Fruit fly (Drosophila melanogaster) whole organism, pupa: ENCODE data around the gene tsg.

Experiments used
- CG10348 ChIP-seq: fragments of 200-800 bp; sonication (Bioruptor generic); IDR thresholded peaks from 2 replicates; pipeline ENCODE4 v1.3.6; 2022; ENCODE audit warnings: missing biosample characterization, missing genetic modification characterization
- CG12605 ChIP-seq: fragments of 200-800 bp; sonication (Bioruptor generic); IDR thresholded peaks from 2 replicates; pipeline ENCODE4 v1.3.6; 2022; ENCODE audit warnings: missing biosample characterization, missing genetic modification characterization
- CG13204 ChIP-seq: fragments of 200-800 bp; sonication (Bioruptor generic); optimal IDR thresholded peaks from 2 replicates; lab custom pipeline; 2018; ENCODE audit warnings: missing biosample characterization, mild to moderate bottlenecking, missing genetic modification characterization, moderate library complexity
- CG14655 ChIP-seq: fragments of 200-800 bp; sonication (Bioruptor generic); optimal IDR thresholded peaks from 3 replicates; lab custom pipeline; 2017; ENCODE audit warnings: mild to moderate bottlenecking, missing biosample characterization, missing genetic modification reagents, missing genetic modification characterization
- CG15710 ChIP-seq: fragments of 200-800 bp; sonication (Bioruptor generic); optimal IDR thresholded peaks from 2 replicates; lab custom pipeline; 2018; ENCODE audit warnings: missing biosample characterization, mild to moderate bottlenecking, missing genetic modification characterization, moderate library complexity
- CG17806 ChIP-seq: fragments of 200-800 bp; sonication (Bioruptor generic); optimal IDR thresholded peaks from 2 replicates; lab custom pipeline; 2018; ENCODE audit warnings: missing biosample characterization, mild to moderate bottlenecking, missing genetic modification characterization, moderate library complexity
- CG32121 ChIP-seq: fragments of 200-800 bp; sonication (Bioruptor generic); IDR thresholded peaks from 2 replicates; pipeline ENCODE4 v1.3.6; 2022; ENCODE audit warnings: missing biosample characterization, missing genetic modification characterization
- CG34367 ChIP-seq: fragments of 200-800 bp; sonication (Bioruptor generic); optimal IDR thresholded peaks from 2 replicates; lab custom pipeline; 2018; ENCODE audit warnings: missing biosample characterization, mild to moderate bottlenecking, missing genetic modification characterization
- CG4496 ChIP-seq: fragments of 200-800 bp; sonication (Bioruptor generic); IDR thresholded peaks from 3 replicates; pipeline ENCODE4 v1.3.6; 2022; ENCODE audit warnings: missing biosample characterization, missing genetic modification characterization
- CG8159 ChIP-seq: fragments of 200-800 bp; sonication (Bioruptor generic); optimal IDR thresholded peaks from 3 replicates; lab custom pipeline; 2018; ENCODE audit warnings: missing biosample characterization, mild to moderate bottlenecking, missing genetic modification characterization, moderate library complexity
- CG8301 ChIP-seq: fragments of 200-800 bp; sonication (Bioruptor generic); optimal IDR thresholded peaks from 2 replicates; lab custom pipeline; 2018; ENCODE audit warnings: missing biosample characterization, mild to moderate bottlenecking, missing genetic modification characterization
- CG9948 ChIP-seq: fragments of 200-800 bp; sonication (Bioruptor generic); optimal IDR thresholded peaks from 2 replicates; lab custom pipeline; 2018; ENCODE audit warnings: missing biosample characterization, mild to moderate bottlenecking, missing genetic modification characterization, moderate library complexity
- D1 ChIP-seq: fragments of 200-800 bp; sonication (Bioruptor generic); optimal IDR thresholded peaks from 2 replicates; lab custom pipeline; 2018; ENCODE audit warnings: missing biosample characterization, mild to moderate bottlenecking, missing genetic modification characterization, moderate library complexity
- EcR ChIP-seq: fragments of 200-800 bp; sonication (Bioruptor generic); optimal IDR thresholded peaks from 3 replicates; lab custom pipeline; 2019; ENCODE audit warnings: missing biosample characterization, missing genetic modification characterization, mild to moderate bottlenecking, moderate library complexity, missing genetic modification reagents
- Ets98B ChIP-seq: fragments of 200-800 bp; sonication (Bioruptor generic); IDR thresholded peaks from 2 replicates; pipeline ENCODE4 v1.3.6; 2022; ENCODE audit warnings: missing biosample characterization, missing genetic modification characterization
- Pif1A ChIP-seq: fragments of 200-800 bp; sonication (Bioruptor generic); optimal IDR thresholded peaks from 3 replicates; lab custom pipeline; 2016; ENCODE audit warnings: missing biosample characterization, missing genetic modification characterization
- Pif1B ChIP-seq: fragments of 200-800 bp; sonication (Bioruptor generic); optimal IDR thresholded peaks from 3 replicates; lab custom pipeline; 2016; ENCODE audit warnings: missing biosample characterization, missing genetic modification characterization
- Snoo ChIP-seq: fragments of 200-800 bp; sonication (Bioruptor generic); optimal IDR thresholded peaks from 3 replicates; lab custom pipeline; 2017; ENCODE audit warnings: missing biosample characterization, mild to moderate bottlenecking, missing genetic modification characterization, inconsistent platforms
- fd96Ca ChIP-seq: fragments of 200-800 bp; sonication (Bioruptor generic); IDR thresholded peaks from 3 replicates; pipeline ENCODE4 v1.3.6; 2022; ENCODE audit warnings: missing biosample characterization, missing genetic modification characterization
- gl ChIP-seq: fragments of 200-800 bp; sonication (Bioruptor generic); optimal IDR thresholded peaks from 2 replicates; lab custom pipeline; 2018; ENCODE audit warnings: missing biosample characterization, mild to moderate bottlenecking, missing genetic modification characterization
- rn ChIP-seq: fragments of 200-800 bp; sonication (Bioruptor generic); IDR thresholded peaks from 2 replicates; pipeline ENCODE4 v1.3.6; 2022; ENCODE audit warnings: missing biosample characterization, missing genetic modification characterization

tsg gene

DNA sequence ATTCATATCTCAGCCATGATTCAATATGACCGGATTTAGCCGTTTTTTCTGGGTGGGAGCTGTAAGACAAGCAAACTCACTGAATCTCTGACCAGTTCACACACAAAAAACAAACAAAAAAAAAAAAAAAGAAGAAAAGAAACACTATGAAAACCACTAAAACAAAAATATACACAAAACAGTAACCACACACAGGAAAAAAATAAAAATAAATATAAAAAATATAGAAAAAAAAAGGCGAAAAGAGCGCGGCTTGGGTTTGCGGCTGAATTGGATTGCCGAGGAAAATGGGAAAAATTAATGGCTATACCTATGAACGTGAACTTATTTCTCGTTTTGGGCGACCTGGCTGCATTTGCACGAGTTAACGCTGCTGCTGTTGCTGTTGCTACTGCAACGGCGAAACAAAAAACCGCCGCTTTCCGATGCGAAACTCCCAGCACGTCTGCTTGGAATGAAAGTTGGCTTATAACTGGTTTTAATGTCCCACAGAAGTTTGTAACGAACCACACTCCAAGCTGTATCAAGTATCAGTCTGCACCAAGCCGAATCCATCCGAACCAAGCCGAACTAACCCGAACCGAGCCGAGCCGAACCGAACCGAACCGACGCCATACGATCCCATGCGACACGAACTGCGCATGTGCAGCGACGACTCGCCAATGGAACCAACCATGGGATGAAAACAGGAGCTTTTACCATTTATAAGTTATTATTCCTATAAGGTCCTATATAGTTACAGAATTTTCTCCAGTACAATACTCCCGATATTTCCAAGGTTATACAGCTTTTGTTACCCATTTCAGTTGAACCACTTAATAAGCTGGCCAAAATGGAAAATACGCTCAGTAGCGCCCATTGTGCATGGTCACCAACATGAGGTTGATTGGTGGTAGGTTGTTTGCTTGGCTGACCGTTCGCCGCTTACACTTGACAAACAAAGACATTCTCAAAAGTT, 15.0 kb upstream of the tsg start, which contains the start of gene fw:
fw (minus strand) TSS at position 478 of the 958 bp plus-strand sequence.
- TF ChIP-seq D1 (tag; lab: Kevin White, UChicago) (no peak), Snoo (tag; lab: Kevin White, UChicago) (no peak), CG13204 (GFP tag; lab: Kevin White, UChicago) (no peak), EcR (GFP tag; lab: Kevin White, UChicago) (peak; percentile 39), CG12605 (GFP tag; lab: Robert Waterston, UW) (peak; percentile 70), CG34367 (tag; lab: Kevin White, UChicago) (peak; percentile 65), CG4496 (GFP tag; lab: Robert Waterston, UW) (peak; percentile 90), CG8301 (tag; lab: Kevin White, UChicago) (peak; percentile 82), Pif1B (GFP tag; lab: Kevin White, UChicago) (peak; percentile 66), CG15710 (tag; lab: Kevin White, UChicago) (peak; percentile 64), gl (tag; lab: Kevin White, UChicago) (peak; percentile 34), CG17806 (tag; lab: Kevin White, UChicago) (peak; percentile 68), CG9948 (peak; percentile 55), CG32121 (GFP tag; lab: Robert Waterston, UW) (peak; percentile 80), fd96Ca (peak; percentile 89), Pif1A (peak; percentile 88), CG10348 (GFP tag; lab: Robert Waterston, UW) (no peak), CG14655 (no peak), rn (GFP tag; lab: Robert Waterston, UW) (peak; percentile 61), CG8159 (no peak), Ets98B (peak; percentile 81)

DNA sequence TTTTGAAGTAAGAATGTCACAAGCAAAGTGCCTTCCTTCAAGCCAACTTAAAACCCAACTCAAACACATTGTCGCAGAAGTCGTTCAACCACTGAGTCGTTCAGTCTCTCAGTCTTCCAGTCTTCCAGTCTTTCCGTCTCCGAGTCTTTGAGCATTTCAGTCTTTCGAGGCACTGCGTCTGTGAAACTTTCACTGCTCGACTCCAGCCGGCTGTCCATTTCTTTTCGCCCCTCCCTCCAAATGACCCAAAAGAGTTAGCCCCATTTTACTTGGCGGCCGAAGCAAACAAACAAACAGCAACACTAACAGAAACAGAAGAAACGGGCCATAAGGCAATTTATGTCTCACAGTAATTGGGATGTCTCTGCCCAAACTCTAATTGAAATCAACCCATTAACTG, 12.3 kb upstream of the tsg start:
- TF ChIP-seq Pif1B (GFP tag; lab: Kevin White, UChicago) (no peak), D1 (tag; lab: Kevin White, UChicago) (no peak), CG12605 (GFP tag; lab: Robert Waterston, UW) (no peak), CG8301 (tag; lab: Kevin White, UChicago) (no peak), gl (tag; lab: Kevin White, UChicago) (no peak), CG8159 (no peak), CG32121 (GFP tag; lab: Robert Waterston, UW) (no peak), CG4496 (GFP tag; lab: Robert Waterston, UW) (no peak), rn (GFP tag; lab: Robert Waterston, UW) (no peak), Ets98B (no peak), CG15710 (tag; lab: Kevin White, UChicago) (no peak)

DNA sequence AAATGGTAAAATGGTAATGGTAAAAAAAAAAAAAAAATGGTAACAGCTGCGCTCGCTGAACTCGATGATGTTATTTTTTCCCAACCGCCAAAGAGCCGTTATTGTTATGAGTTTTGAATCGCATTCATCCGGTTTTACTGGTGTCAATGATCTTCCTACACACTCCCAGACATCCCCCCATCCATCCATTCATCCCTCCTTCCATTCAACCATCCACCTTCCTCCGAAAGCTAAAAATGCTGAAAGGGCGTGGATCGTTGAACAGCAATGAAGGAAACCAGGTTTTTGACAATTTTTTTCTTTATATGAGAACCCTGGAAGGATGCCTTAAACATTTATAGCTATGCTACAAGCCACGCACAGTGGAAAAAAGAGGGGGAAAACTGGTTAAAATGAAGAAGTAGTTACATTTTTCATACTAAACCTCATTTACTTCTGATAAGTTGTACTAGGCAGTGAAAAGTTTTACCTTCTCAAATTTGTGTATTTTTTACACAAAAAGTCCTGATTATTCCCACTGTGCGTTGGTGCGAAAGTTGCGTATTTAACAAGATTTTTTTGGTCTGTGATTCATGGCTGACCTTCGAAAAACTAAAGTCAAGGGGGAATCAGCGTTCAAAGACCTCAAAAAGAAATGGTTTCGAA, 11.3 kb upstream of the tsg start:
- peak; percentile 43 for TF ChIP-seq CG32121 (GFP tag; lab: Robert Waterston, UW)
- no peak for TF ChIP-seq CG10348 (GFP tag; lab: Robert Waterston, UW)
- peak; percentile 46 for TF ChIP-seq CG9948
- no peak for TF ChIP-seq rn (GFP tag; lab: Robert Waterston, UW)
- peak; percentile 43 for TF ChIP-seq Ets98B
- peak; percentile 52 for TF ChIP-seq CG17806 (tag; lab: Kevin White, UChicago)
- TF ChIP-seq CG14655, result peak; percentile 36
- TF ChIP-seq CG13204 (GFP tag; lab: Kevin White, UChicago), result no peak
- TF ChIP-seq fd96Ca, result 0 out of 3 replicates have a peak, but pooled peaks have one; percentile 12
- TF ChIP-seq Pif1B (GFP tag; lab: Kevin White, UChicago), result peak; percentile 57
- TF ChIP-seq CG15710 (tag; lab: Kevin White, UChicago), result peak; percentile 59
- peak; percentile 51 for TF ChIP-seq CG34367 (tag; lab: Kevin White, UChicago)
- peak; percentile 91 for TF ChIP-seq EcR (GFP tag; lab: Kevin White, UChicago)
- peak; percentile 63 for TF ChIP-seq CG8159
- no peak for TF ChIP-seq D1 (tag; lab: Kevin White, UChicago)
- no peak for TF ChIP-seq CG12605 (GFP tag; lab: Robert Waterston, UW)
- peak; percentile 39 for TF ChIP-seq CG8301 (tag; lab: Kevin White, UChicago)
- TF ChIP-seq Pif1A, result peak; percentile 62
- TF ChIP-seq Snoo (tag; lab: Kevin White, UChicago), result peak; percentile 47
- 0 out of 3 replicates have a peak, but pooled peaks have one; percentile 35 for TF ChIP-seq CG4496 (GFP tag; lab: Robert Waterston, UW)
- TF ChIP-seq gl (tag; lab: Kevin White, UChicago), result peak; percentile 8
- TF ChIP-seq, all 21 proteins: peak for 16

DNA sequence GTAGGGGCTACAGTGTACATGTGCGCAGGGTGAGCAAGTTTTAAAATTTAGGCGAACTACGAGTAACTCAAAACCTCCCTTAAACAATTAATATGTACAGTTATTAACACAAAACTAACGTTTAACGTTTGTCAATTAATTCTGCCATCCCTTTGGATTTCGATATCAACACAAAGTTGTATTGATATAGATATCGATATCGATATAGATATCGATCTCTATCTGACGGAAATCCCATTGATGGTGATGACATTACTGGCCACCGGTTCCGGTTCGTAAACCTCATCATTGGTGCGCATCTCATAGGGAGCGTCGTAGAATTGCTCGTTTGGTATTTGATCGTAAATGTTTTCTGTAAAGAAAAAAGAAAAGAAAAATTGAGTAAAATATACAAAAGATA, 4.5 kb upstream of the tsg start:
- TF ChIP-seq CG12605 (GFP tag; lab: Robert Waterston, UW), result no peak
- TF ChIP-seq CG10348 (GFP tag; lab: Robert Waterston, UW), result no peak
- TF ChIP-seq CG8301 (tag; lab: Kevin White, UChicago), result no peak
- TF ChIP-seq CG8159, result no peak
- no peak for TF ChIP-seq rn (GFP tag; lab: Robert Waterston, UW)
- no peak for TF ChIP-seq CG17806 (tag; lab: Kevin White, UChicago)
- no peak for TF ChIP-seq CG15710 (tag; lab: Kevin White, UChicago)
- no peak for TF ChIP-seq Pif1B (GFP tag; lab: Kevin White, UChicago)
- no peak for TF ChIP-seq Pif1A
- TF ChIP-seq CG9948, result no peak

dm6 chrX:11992668-11993067, 3.9 kb upstream of the tsg start, which contains the start of gene CG18130:
TSS of gene CG18130 (minus strand) at chrX:11992768.
- no peak for TF ChIP-seq CG32121 (GFP tag; lab: Robert Waterston, UW)
